Fruit fly (Drosophila melanogaster) Kc167 (cell line): ENCODE measurements around the gene Vajk2.

Source experiments
- Myc ChIP-seq: fragments of >200 bp; optimal IDR thresholded peaks from 2 replicates; lab custom pipeline; 2017; ENCODE audit warnings: missing external identifiers
- Sin3A ChIP-seq: fragments of >200 bp; optimal IDR thresholded peaks from 2 replicates; lab custom pipeline; 2018; ENCODE audit warnings: missing external identifiers
- h ChIP-seq: fragments of >200 bp; optimal IDR thresholded peaks from 3 replicates; lab custom pipeline; 2018; ENCODE audit warnings: missing external identifiers
- insv ChIP-seq: fragments of >200 bp; optimal IDR thresholded peaks from 3 replicates; lab custom pipeline; 2018; ENCODE audit warnings: missing external identifiers
- psq ChIP-seq: fragments of >200 bp; optimal IDR thresholded peaks from 2 replicates; lab custom pipeline; 2017; ENCODE audit warnings: missing external identifiers
- ttk ChIP-seq: sonication (Bioruptor generic); optimal IDR thresholded peaks from 2 replicates; lab custom pipeline; 2017; ENCODE audit warnings: missing external identifiers

dm6 chr2L:13911783-13912182, 22.7 kb downstream of the Vajk2 start, which contains the start of gene Acyp:
- no peak for TF ChIP-seq psq (lab: Kevin White, UChicago)
- TF ChIP-seq h (lab: Kevin White, UChicago): no peak
- no peak for TF ChIP-seq Myc (lab: Kevin White, UChicago)
- no peak for TF ChIP-seq Sin3A (lab: Kevin White, UChicago)
- no peak for TF ChIP-seq ttk
- no peak for TF ChIP-seq insv (lab: Kevin White, UChicago)
